In genomic region chr2L:8204996-8205567, dm6 we compare ENCODE assay signal across 2 fruit fly cellular contexts.
TF ChIP-seq lines count a peak whose summit lies in the region.

TSS of gene SLC5A11 (minus strand) at chr2L:8205132.

TF ChIP-seq in whole organism, embryonic, 481 proteins besides CTCF, POLR2A, EP300 and RAD21 (continued from another document and continues in another):
- peak; percentile 94 for TF ChIP-seq CG10565 (GFP tag; optimal IDR thresholded peaks at IDR 0.05; lab: Kevin White, UChicago)
- peak; percentile 64 for TF ChIP-seq CG7928 (GFP tag; optimal IDR thresholded peaks at IDR 0.05; lab: Kevin White, UChicago)
- peak; percentile 65 for TF ChIP-seq Hsf (GFP tag; optimal IDR thresholded peaks at IDR 0.05; lab: Kevin White, UChicago)
- TF ChIP-seq croc (GFP tag; conservative IDR thresholded peaks at IDR 0.05; lab: Robert Waterston, UW), result peak; percentile 97
- TF ChIP-seq CG6765 (GFP tag; optimal IDR thresholded peaks at IDR 0.05; lab: Kevin White, UChicago), result peak; percentile 95
- TF ChIP-seq Vsx1 (GFP tag; optimal IDR thresholded peaks at IDR 0.05; lab: Kevin White, UChicago), result peak; percentile 95
- peak; percentile 91 for TF ChIP-seq CG2199 (GFP tag; IDR thresholded peaks at IDR 0.05; lab: Robert Waterston, UW)
- peak; percentile 43 for TF ChIP-seq Myb (GFP tag; optimal IDR thresholded peaks at IDR 0.05; lab: Kevin White, UChicago)
- TF ChIP-seq zen (tag; optimal IDR thresholded peaks at IDR 0.05; lab: Kevin White, UChicago), result peak; percentile 80
- TF ChIP-seq onecut (GFP tag; IDR thresholded peaks at IDR 0.05; lab: Robert Waterston, UW), result peak; percentile 85
- peak; percentile 89 for TF ChIP-seq CG7987 (GFP tag; optimal IDR thresholded peaks at IDR 0.05; lab: Kevin White, UChicago)
- peak; percentile 96 for TF ChIP-seq CG10462 (GFP tag; optimal IDR thresholded peaks at IDR 0.05; lab: Kevin White, UChicago)
- peak; percentile 75 for TF ChIP-seq CG17186 (GFP tag; optimal IDR thresholded peaks at IDR 0.05; lab: Kevin White, UChicago)
- peak; percentile 82; the same call in 1 of the 2 replicates for TF ChIP-seq bowl (GFP tag; IDR thresholded peaks at IDR 0.05; lab: Robert Waterston, UW)
- peak; percentile 83 for TF ChIP-seq CG12769 (tag; optimal IDR thresholded peaks at IDR 0.05; lab: Kevin White, UChicago)
- peak; percentile 72 for TF ChIP-seq twi (tag; optimal IDR thresholded peaks at IDR 0.05; lab: Kevin White, UChicago)
- peak; percentile 100 for TF ChIP-seq slbo (GFP tag; IDR thresholded peaks at IDR 0.05; lab: Robert Waterston, UW)
- TF ChIP-seq Nf-YC (tag; optimal IDR thresholded peaks at IDR 0.05; lab: Kevin White, UChicago), result peak; percentile 91
- TF ChIP-seq dan (GFP tag; IDR thresholded peaks at IDR 0.05; lab: Robert Waterston, UW), result peak; percentile 49
- peak; percentile 44 for TF ChIP-seq Sry-β (GFP tag; optimal IDR thresholded peaks at IDR 0.05; lab: Kevin White, UChicago)
- TF ChIP-seq CG31224 (GFP tag; IDR thresholded peaks at IDR 0.05; lab: Robert Waterston, UW), result peak; percentile 93
- peak; percentile 98 for TF ChIP-seq gem (tag; optimal IDR thresholded peaks at IDR 0.05; lab: Kevin White, UChicago)
- peak; percentile 88 for TF ChIP-seq ac (GFP tag; optimal IDR thresholded peaks at IDR 0.05; lab: Kevin White, UChicago)
- TF ChIP-seq YL-1 (GFP tag; optimal IDR thresholded peaks at IDR 0.05; lab: Kevin White, UChicago), result peak; percentile 98
- TF ChIP-seq repo (GFP tag; optimal IDR thresholded peaks at IDR 0.05; lab: Kevin White, UChicago), result peak; percentile 96
- TF ChIP-seq inv (GFP tag; IDR thresholded peaks at IDR 0.05; lab: Robert Waterston, UW; ENCODE audit: partially characterized antibody), result no peak
- TF ChIP-seq vvl (GFP tag; IDR thresholded peaks at IDR 0.05; lab: Robert Waterston, UW), result peak; percentile 99
- TF ChIP-seq hb (GFP tag; IDR thresholded peaks at IDR 0.05; lab: Robert Waterston, UW; ENCODE audit: partially characterized antibody), result no peak
- peak; percentile 94 for TF ChIP-seq CG16815 (GFP tag; optimal IDR thresholded peaks at IDR 0.05; lab: Kevin White, UChicago)
- TF ChIP-seq CG12155 (GFP tag; optimal IDR thresholded peaks at IDR 0.05; lab: Kevin White, UChicago), result peak; percentile 98
- peak; percentile 99 for TF ChIP-seq Sox100B (GFP tag; optimal IDR thresholded peaks at IDR 0.05; lab: Kevin White, UChicago)
- peak; percentile 16 for TF ChIP-seq pzg (GFP tag; optimal IDR thresholded peaks at IDR 0.05; lab: Kevin White, UChicago)
- peak; percentile 95 for TF ChIP-seq ase (GFP tag; IDR thresholded peaks at IDR 0.05; lab: Robert Waterston, UW)
- TF ChIP-seq CG10147 (GFP tag; optimal IDR thresholded peaks at IDR 0.05; lab: Kevin White, UChicago), result peak; percentile 100
- peak; percentile 32; the same call in 1 of the 2 replicates for TF ChIP-seq Poxn (GFP tag; IDR thresholded peaks at IDR 0.05; lab: Robert Waterston, UW)
- TF ChIP-seq NFAT (GFP tag; IDR thresholded peaks at IDR 0.05; lab: Robert Waterston, UW), result peak; percentile 91
- peak; percentile 93 for TF ChIP-seq CG8290 (GFP tag; optimal IDR thresholded peaks at IDR 0.05; lab: Kevin White, UChicago)
- peak in 1 of 2 experiments; percentile 57 for TF ChIP-seq CG8290 (tag; optimal IDR thresholded peaks at IDR 0.05; lab: Kevin White, UChicago)
- TF ChIP-seq CG14667 (GFP tag; IDR thresholded peaks at IDR 0.05; lab: Robert Waterston, UW), result peak; percentile 94
- TF ChIP-seq fd3F (GFP tag; optimal IDR thresholded peaks at IDR 0.05; lab: Kevin White, UChicago), result peak; percentile 71
- TF ChIP-seq Gug (GFP tag; IDR thresholded peaks at IDR 0.05; lab: Robert Waterston, UW), result peak; percentile 87
- TF ChIP-seq fd64A (GFP tag; optimal IDR thresholded peaks at IDR 0.05; lab: Kevin White, UChicago), result peak; percentile 87
- peak; percentile 29 for TF ChIP-seq Dref (GFP tag; IDR thresholded peaks at IDR 0.05; lab: Robert Waterston, UW)
- peak; percentile 84 for TF ChIP-seq CG30020 (tag; optimal IDR thresholded peaks at IDR 0.05; lab: Kevin White, UChicago)
- TF ChIP-seq Dbx (GFP tag; IDR thresholded peaks at IDR 0.05; lab: Robert Waterston, UW), result peak; percentile 93
- TF ChIP-seq CG13894 (tag; optimal IDR thresholded peaks at IDR 0.05; lab: Kevin White, UChicago), result peak; percentile 94
- TF ChIP-seq CG8478 (optimal IDR thresholded peaks at IDR 0.05; lab: Kevin White, UChicago), result no peak
- peak; percentile 98 for TF ChIP-seq CG1792 (GFP tag; optimal IDR thresholded peaks at IDR 0.05; lab: Kevin White, UChicago)
- peak; percentile 85; the same call in 1 of the 2 replicates for TF ChIP-seq CG8765 (GFP tag; IDR thresholded peaks at IDR 0.05; lab: Robert Waterston, UW)
- TF ChIP-seq Antp (GFP tag; optimal IDR thresholded peaks at IDR 0.05; lab: Kevin White, UChicago), result peak; percentile 64
- TF ChIP-seq fu2 (GFP tag; optimal IDR thresholded peaks at IDR 0.05; lab: Kevin White, UChicago), result peak; percentile 68
- TF ChIP-seq CG18619 (GFP tag; optimal IDR thresholded peaks at IDR 0.05; lab: Kevin White, UChicago), result peak; percentile 92
- TF ChIP-seq ems (GFP tag; optimal IDR thresholded peaks at IDR 0.05; lab: Kevin White, UChicago), result peak; percentile 99
- TF ChIP-seq CG15601 (tag; optimal IDR thresholded peaks at IDR 0.05; lab: Kevin White, UChicago), result peak; percentile 99
- peak; percentile 97 for TF ChIP-seq ERR (GFP tag; optimal IDR thresholded peaks at IDR 0.05; lab: Kevin White, UChicago)
- peak; percentile 82 for TF ChIP-seq CG9817 (tag; optimal IDR thresholded peaks at IDR 0.05; lab: Kevin White, UChicago)
- peak; percentile 96 for TF ChIP-seq CG11456 (GFP tag; IDR thresholded peaks at IDR 0.05; lab: Robert Waterston, UW)
- TF ChIP-seq z (GFP tag; IDR thresholded peaks at IDR 0.05; lab: Robert Waterston, UW), result 0 out of 3 replicates have a peak, but pooled peaks have one; percentile 63
- peak; percentile 99 for TF ChIP-seq CG13624 (GFP tag; optimal IDR thresholded peaks at IDR 0.05; lab: Kevin White, UChicago)
- TF ChIP-seq peb (GFP tag; IDR thresholded peaks at IDR 0.05; lab: Robert Waterston, UW), result peak; percentile 98
- peak; percentile 59 for TF ChIP-seq CG15479 (GFP tag; optimal IDR thresholded peaks at IDR 0.05; lab: Kevin White, UChicago)
- peak; percentile 81 for TF ChIP-seq CG4282 (GFP tag; optimal IDR thresholded peaks at IDR 0.05; lab: Kevin White, UChicago)
- TF ChIP-seq MESR4 (GFP tag; optimal IDR thresholded peaks at IDR 0.05; lab: Kevin White, UChicago), result peak; percentile 28
- TF ChIP-seq kay (GFP tag; optimal IDR thresholded peaks at IDR 0.05; lab: Kevin White, UChicago), result peak; percentile 82
- TF ChIP-seq H15 (GFP tag; IDR thresholded peaks at IDR 0.05; lab: Robert Waterston, UW), result peak; percentile 96

TF ChIP-seq in whole organism, prepupa, 60 proteins besides CTCF, POLR2A, EP300 and RAD21 (continued from another document):
- peak; percentile 95 for TF ChIP-seq lz (GFP tag; optimal IDR thresholded peaks at IDR 0.05; lab: Kevin White, UChicago)
- peak; percentile 96 for TF ChIP-seq Gug (GFP tag; IDR thresholded peaks at IDR 0.05; lab: Robert Waterston, UW)
- TF ChIP-seq CG9139 (GFP tag; optimal IDR thresholded peaks at IDR 0.05; lab: Kevin White, UChicago), result peak; percentile 99
- TF ChIP-seq OdsH (GFP tag; optimal IDR thresholded peaks at IDR 0.05; lab: Kevin White, UChicago), result peak; percentile 97
- TF ChIP-seq Sox15 (GFP tag; optimal IDR thresholded peaks at IDR 0.05; lab: Kevin White, UChicago), result peak; percentile 89
- TF ChIP-seq Sox102F (GFP tag; optimal IDR thresholded peaks at IDR 0.05; lab: Kevin White, UChicago), result peak; percentile 94
- TF ChIP-seq Lpt (GFP tag; optimal IDR thresholded peaks at IDR 0.05; lab: Kevin White, UChicago), result peak; percentile 84
- peak; percentile 99 for TF ChIP-seq CG8119 (GFP tag; IDR thresholded peaks at IDR 0.05; lab: Robert Waterston, UW)
